ENCODE assay signal across 3 fruit fly cellular contexts in the genomic region with DNA sequence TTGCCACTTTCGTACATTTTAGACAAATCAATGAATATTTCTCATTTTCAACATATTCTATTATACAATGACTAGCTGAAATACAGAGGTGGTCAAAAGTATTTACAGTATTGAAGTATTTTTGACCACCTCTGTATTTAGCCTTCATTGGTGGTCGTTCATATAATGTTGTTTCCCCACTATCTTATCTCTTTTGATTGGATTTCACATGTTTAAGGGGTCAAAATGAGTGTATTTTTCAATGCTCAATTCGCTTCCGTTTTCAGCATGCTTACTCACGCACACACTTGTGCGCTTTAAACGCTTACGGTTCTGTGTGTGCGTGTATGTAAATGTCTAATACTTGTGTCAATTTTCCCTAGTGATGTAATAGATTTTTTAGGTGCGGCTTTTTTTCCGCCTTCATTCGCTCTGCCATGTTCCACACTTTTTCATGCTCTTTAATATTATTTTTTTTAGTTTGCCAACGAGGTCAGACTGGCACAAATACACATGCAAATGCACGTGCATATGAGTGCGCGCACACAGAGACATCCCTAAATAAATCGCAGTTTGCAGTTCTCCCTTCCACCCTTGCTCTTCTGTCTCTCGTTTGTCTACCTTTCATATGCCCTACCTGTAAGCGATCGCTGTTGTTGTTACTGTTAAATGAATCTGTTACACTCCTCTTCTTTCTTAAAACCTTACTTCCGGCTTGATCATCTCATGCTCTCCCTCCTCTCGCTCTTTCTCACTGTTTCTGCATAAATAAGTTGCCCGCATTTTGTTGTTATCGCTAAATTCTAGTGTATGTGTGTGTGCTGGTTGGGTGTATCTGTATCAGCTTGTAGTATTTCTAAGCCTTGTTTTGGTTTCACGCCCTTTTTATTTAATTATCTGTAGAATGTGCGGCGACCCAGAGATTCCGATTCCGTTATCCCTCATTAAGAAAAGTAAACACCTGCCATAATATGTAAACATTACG.
TF ChIP-seq lines count a peak whose summit lies in the region.

No protein-coding gene starts in this region.

TF ChIP-seq in whole organism, adult, 20 proteins besides CTCF, POLR2A, EP300 and RAD21 (continued from another document):
- TF ChIP-seq toe (GFP tag; optimal IDR thresholded peaks at IDR 0.05; lab: Kevin White, UChicago): no peak

TF ChIP-seq in whole organism, embryonic, 481 proteins besides CTCF, POLR2A, EP300 and RAD21 (continued from another document and continues in another):
- TF ChIP-seq her (GFP tag; optimal IDR thresholded peaks at IDR 0.05; lab: Kevin White, UChicago) (no peak), sr (GFP tag; IDR thresholded peaks at IDR 0.05; lab: Robert Waterston, UW) (no peak), E2f1 (GFP tag; IDR thresholded peaks at IDR 0.05; lab: Robert Waterston, UW) (no peak), CG3726 (GFP tag; IDR thresholded peaks at IDR 0.05; lab: Robert Waterston, UW) (no peak), Med (GFP tag; lab: Kevin White, UChicago) (peak; percentile 52), Pdp1 (GFP tag; optimal IDR thresholded peaks at IDR 0.05; lab: Kevin White, UChicago) (peak in 1 of 2 experiments; percentile 96), Nf-YC (tag; optimal IDR thresholded peaks at IDR 0.05; lab: Kevin White, UChicago) (peak; percentile 31), disco-r (GFP tag; optimal IDR thresholded peaks at IDR 0.05; lab: Kevin White, UChicago) (no peak), CG10654 (GFP tag; optimal IDR thresholded peaks at IDR 0.05; lab: Kevin White, UChicago) (no peak), nom (GFP tag; optimal IDR thresholded peaks at IDR 0.05; lab: Kevin White, UChicago) (peak; percentile 22), unc-4 (GFP tag; IDR thresholded peaks at IDR 0.05; lab: Robert Waterston, UW; ENCODE audit: partially characterized antibody) (no peak), Dll (GFP tag; IDR thresholded peaks at IDR 0.05; lab: Robert Waterston, UW; ENCODE audit: partially characterized antibody) (no peak), CG13624 (GFP tag; optimal IDR thresholded peaks at IDR 0.05; lab: Kevin White, UChicago) (no peak), fd102C (GFP tag; optimal IDR thresholded peaks at IDR 0.05; lab: Kevin White, UChicago) (no peak), CG9609 (GFP tag; optimal IDR thresholded peaks at IDR 0.05; lab: Kevin White, UChicago) (no peak), Bteb2 (GFP tag; optimal IDR thresholded peaks at IDR 0.05; lab: Kevin White, UChicago) (no peak), Hr3 (GFP tag; optimal IDR thresholded peaks at IDR 0.05; lab: Kevin White, UChicago) (no peak), CG13424 (tag; optimal IDR thresholded peaks at IDR 0.05; lab: Kevin White, UChicago) (no peak), CG13296 (GFP tag; optimal IDR thresholded peaks at IDR 0.05; lab: Kevin White, UChicago) (no peak), CG31365 (tag; optimal IDR thresholded peaks at IDR 0.05; lab: Kevin White, UChicago) (no peak), Lim3 (GFP tag; IDR thresholded peaks at IDR 0.05; lab: Robert Waterston, UW) (no peak), Sox100B (GFP tag; optimal IDR thresholded peaks at IDR 0.05; lab: Kevin White, UChicago) (no peak), pb (GFP tag; optimal IDR thresholded peaks at IDR 0.05; lab: Kevin White, UChicago) (no peak), Spps (tag; optimal IDR thresholded peaks at IDR 0.05; lab: Kevin White, UChicago) (no peak), Dbx (GFP tag; IDR thresholded peaks at IDR 0.05; lab: Robert Waterston, UW) (no peak), Sox102F (GFP tag; optimal IDR thresholded peaks at IDR 0.05; lab: Kevin White, UChicago) (no peak), sima (GFP tag; optimal IDR thresholded peaks at IDR 0.05; lab: Kevin White, UChicago) (no peak), CG15514 (GFP tag; optimal IDR thresholded peaks at IDR 0.05; lab: Kevin White, UChicago) (no peak), Atf-2 (GFP tag; optimal IDR thresholded peaks at IDR 0.05; lab: Kevin White, UChicago) (no peak), tgo (GFP tag; IDR thresholded peaks at IDR 0.05; lab: Robert Waterston, UW) (no peak), CG6854 (GFP tag; optimal IDR thresholded peaks at IDR 0.05; lab: Kevin White, UChicago) (peak; percentile 9), Awh (GFP tag; IDR thresholded peaks at IDR 0.05; lab: Robert Waterston, UW) (no peak), ci (GFP tag; IDR thresholded peaks at IDR 0.05; lab: Robert Waterston, UW) (peak; percentile 58; the same call in 1 of the 3 replicates), aop (GFP tag; IDR thresholded peaks at IDR 0.05; lab: Robert Waterston, UW) (no peak), CG4360 (GFP tag; IDR thresholded peaks at IDR 0.05; lab: Robert Waterston, UW) (peak; percentile 71), Dip3 (GFP tag; optimal IDR thresholded peaks at IDR 0.05; lab: Kevin White, UChicago) (no peak), caup (GFP tag; optimal IDR thresholded peaks at IDR 0.05; lab: Kevin White, UChicago; ENCODE audit: severe bottlenecking) (no peak), Gsc (GFP tag; IDR thresholded peaks at IDR 0.05; lab: Robert Waterston, UW) (no peak), crc (GFP tag; optimal IDR thresholded peaks at IDR 0.05; lab: Kevin White, UChicago) (no peak), org-1 (GFP tag; optimal IDR thresholded peaks at IDR 0.05; lab: Kevin White, UChicago) (no peak), CG17612 (GFP tag; IDR thresholded peaks at IDR 0.05; lab: Robert Waterston, UW) (no peak), sens (GFP tag; lab: Kevin White, UChicago) (peak; percentile 6), zen (tag; optimal IDR thresholded peaks at IDR 0.05; lab: Kevin White, UChicago) (peak; percentile 25), Stat92E (GFP tag; optimal IDR thresholded peaks at IDR 0.05; lab: Kevin White, UChicago) (peak in 1 of 3 experiments; percentile 2), run (tag; optimal IDR thresholded peaks at IDR 0.05; lab: Kevin White, UChicago) (no peak), Bgb (GFP tag; IDR thresholded peaks at IDR 0.05; lab: Robert Waterston, UW; ENCODE audit: partially characterized antibody) (no peak), CG3065 (GFP tag; optimal IDR thresholded peaks at IDR 0.05; lab: Kevin White, UChicago) (no peak), gcm (GFP tag; optimal IDR thresholded peaks at IDR 0.05; lab: Kevin White, UChicago) (peak; percentile 70), nmo (GFP tag; optimal IDR thresholded peaks at IDR 0.05; lab: Kevin White, UChicago) (no peak), Ets65A (GFP tag; lab: Kevin White, UChicago) (no peak), CG1602 (GFP tag; optimal IDR thresholded peaks at IDR 0.05; lab: Kevin White, UChicago) (no peak), CG9817 (tag; optimal IDR thresholded peaks at IDR 0.05; lab: Kevin White, UChicago) (no peak), lab (GFP tag; optimal IDR thresholded peaks at IDR 0.05; lab: Kevin White, UChicago) (peak; percentile 49), exex (tag; optimal IDR thresholded peaks at IDR 0.05; lab: Kevin White, UChicago) (peak; percentile 41), croc (GFP tag; conservative IDR thresholded peaks at IDR 0.05; lab: Robert Waterston, UW) (no peak), jigr1 (GFP tag; IDR thresholded peaks at IDR 0.05; lab: Robert Waterston, UW) (no peak), CG12769 (tag; optimal IDR thresholded peaks at IDR 0.05; lab: Kevin White, UChicago) (peak; percentile 23), CG18764 (GFP tag; optimal IDR thresholded peaks at IDR 0.05; lab: Kevin White, UChicago) (no peak), ken (GFP tag; IDR thresholded peaks at IDR 0.05; lab: Robert Waterston, UW) (no peak), CG1832 (GFP tag; optimal IDR thresholded peaks at IDR 0.05; lab: Kevin White, UChicago) (no peak), Eip74EF (GFP tag; optimal IDR thresholded peaks at IDR 0.05; lab: Kevin White, UChicago) (peak in 1 of 2 experiments; percentile 76), oc (tag; optimal IDR thresholded peaks at IDR 0.05; lab: Kevin White, UChicago) (no peak)

TF ChIP-seq in whole organism, prepupa, 60 proteins besides CTCF, POLR2A, EP300 and RAD21 (continued from another document):
- TF ChIP-seq Met (GFP tag; optimal IDR thresholded peaks at IDR 0.05; lab: Kevin White, UChicago): no peak
- no peak for TF ChIP-seq CG4318 (GFP tag; optimal IDR thresholded peaks at IDR 0.05; lab: Kevin White, UChicago)
- TF ChIP-seq CG15336 (GFP tag; IDR thresholded peaks at IDR 0.05; lab: Robert Waterston, UW): 0 out of 2 replicates have a peak, but pooled peaks have one; percentile 10
- TF ChIP-seq svp (GFP tag; lab: Kevin White, UChicago): no peak
- TF ChIP-seq CG11762 (GFP tag; optimal IDR thresholded peaks at IDR 0.05; lab: Kevin White, UChicago; ENCODE audit: insufficient read depth): no peak
- no peak for TF ChIP-seq CG7368 (GFP tag; optimal IDR thresholded peaks at IDR 0.05; lab: Kevin White, UChicago)
- no peak for TF ChIP-seq Eip93F (GFP tag; optimal IDR thresholded peaks at IDR 0.05; lab: Kevin White, UChicago)
- TF ChIP-seq CG16779 (tag; optimal IDR thresholded peaks at IDR 0.05; lab: Kevin White, UChicago): no peak
- no peak for TF ChIP-seq spab (GFP tag; optimal IDR thresholded peaks at IDR 0.05; lab: Kevin White, UChicago)
- no peak for TF ChIP-seq OdsH (GFP tag; optimal IDR thresholded peaks at IDR 0.05; lab: Kevin White, UChicago)
- peak; percentile 8 for TF ChIP-seq CG6276 (GFP tag; optimal IDR thresholded peaks at IDR 0.05; lab: Kevin White, UChicago)
- TF ChIP-seq CG8119 (GFP tag; IDR thresholded peaks at IDR 0.05; lab: Robert Waterston, UW): no peak
- no peak for TF ChIP-seq Sox14 (GFP tag; optimal IDR thresholded peaks at IDR 0.05; lab: Kevin White, UChicago)
- TF ChIP-seq CG3919 (GFP tag; optimal IDR thresholded peaks at IDR 0.05; lab: Kevin White, UChicago): no peak
- no peak for TF ChIP-seq pdm3 (GFP tag; optimal IDR thresholded peaks at IDR 0.05; lab: Kevin White, UChicago)
- no peak for TF ChIP-seq eg (GFP tag; IDR thresholded peaks at IDR 0.05; lab: Robert Waterston, UW)
- TF ChIP-seq CG9139 (GFP tag; optimal IDR thresholded peaks at IDR 0.05; lab: Kevin White, UChicago): no peak
- TF ChIP-seq CG11294 (GFP tag; IDR thresholded peaks at IDR 0.05; lab: Robert Waterston, UW): no peak
- TF ChIP-seq Blimp-1 (GFP tag; optimal IDR thresholded peaks at IDR 0.05; lab: Kevin White, UChicago): no peak
- TF ChIP-seq esn (GFP tag; optimal IDR thresholded peaks at IDR 0.05; lab: Kevin White, UChicago): no peak
- peak; percentile 35 for TF ChIP-seq Eip78C (GFP tag; lab: Kevin White, UChicago)
- no peak for TF ChIP-seq dac (GFP tag; optimal IDR thresholded peaks at IDR 0.05; lab: Kevin White, UChicago)
- no peak for TF ChIP-seq acj6 (GFP tag; optimal IDR thresholded peaks at IDR 0.05; lab: Kevin White, UChicago)
- no peak for TF ChIP-seq Eip75B (GFP tag; optimal IDR thresholded peaks at IDR 0.05; lab: Kevin White, UChicago)
- TF ChIP-seq ss (GFP tag; optimal IDR thresholded peaks at IDR 0.05; lab: Kevin White, UChicago): peak; percentile 12 to 28
- peak; percentile 45; the same call in 2 of the 3 replicates for TF ChIP-seq CG6163 (GFP tag; IDR thresholded peaks at IDR 0.05; lab: Robert Waterston, UW)
- TF ChIP-seq CG6792 (GFP tag; optimal IDR thresholded peaks at IDR 0.05; lab: Kevin White, UChicago): no peak
- TF ChIP-seq CG31627 (GFP tag; optimal IDR thresholded peaks at IDR 0.05; lab: Kevin White, UChicago): no peak
- no peak for TF ChIP-seq achi (GFP tag; optimal IDR thresholded peaks at IDR 0.05; lab: Kevin White, UChicago)
- TF ChIP-seq dsx (GFP tag; optimal IDR thresholded peaks at IDR 0.05; lab: Kevin White, UChicago; ENCODE audit: poor library complexity, severe bottlenecking): no peak
- TF ChIP-seq CG10631 (GFP tag; optimal IDR thresholded peaks at IDR 0.05; lab: Kevin White, UChicago): no peak
- no peak for TF ChIP-seq Smox (GFP tag; optimal IDR thresholded peaks at IDR 0.05; lab: Kevin White, UChicago)
- TF ChIP-seq CG1621 (tag; optimal IDR thresholded peaks at IDR 0.05; lab: Kevin White, UChicago): no peak
- TF ChIP-seq Ets96B (tag; optimal IDR thresholded peaks at IDR 0.05; lab: Kevin White, UChicago): no peak
- no peak for TF ChIP-seq Sox15 (GFP tag; optimal IDR thresholded peaks at IDR 0.05; lab: Kevin White, UChicago)
TF ChIP-seq in whole organism, prepupa: peak in this region for 7.
